Worm (Caenorhabditis elegans) whole organism, L1 larva: Measurements from ENCODE around the gene glna-2.
A peak's percentile ranks its signal among the peaks of the same experiment; 100 is the strongest.

Experiments used
- F16B12.6 ChIP-seq: fragments of 150-350 bp; optimal IDR thresholded peaks from 2 replicates; lab custom pipeline; 2014; ENCODE audit warnings: missing biosample characterization, missing genetic modification characterization
- alr-1 ChIP-seq: fragments of 200-800 bp; sonication (Bioruptor generic); optimal IDR thresholded peaks from 2 replicates; lab custom pipeline; 2018; ENCODE audit warnings: borderline replicate concordance, mild to moderate bottlenecking, missing genetic modification characterization, missing compliant biosample characterization
- blmp-1 ChIP-seq: fragments of 150-350 bp; optimal IDR thresholded peaks from 2 replicates; lab custom pipeline; 2014; ENCODE audit warnings: missing biosample characterization, missing genetic modification characterization
- ces-1 ChIP-seq: fragments of 150-350 bp; optimal IDR thresholded peaks from 2 replicates; lab custom pipeline; 2014; ENCODE audit warnings: missing biosample characterization, missing genetic modification reagents, missing genetic modification characterization
- efl-1 ChIP-seq, 4 experiments: fragments of 150-350 bp; optimal IDR thresholded peaks in 3 of 4; peaks in 1 of 4; 1 replicate in 1 of 4; 2 replicates in 3 of 4; lab custom pipeline; 2014; ENCODE audit warnings: missing biosample characterization in 2 of 4, missing genetic modification characterization in 2 of 4, missing genetic modification reagents in 2 of 4
- elt-2 ChIP-seq: sonication (generic microtip); optimal IDR thresholded peaks from 2 replicates; lab custom pipeline; 2016; ENCODE audit warnings: missing genetic modification characterization, mild to moderate bottlenecking, inconsistent platforms, missing compliant biosample characterization, missing genetic modification reagents
- fkh-10 ChIP-seq: sonication (generic microtip); optimal IDR thresholded peaks from 2 replicates; lab custom pipeline; 2017; ENCODE audit warnings: missing biosample characterization, missing genetic modification reagents, missing genetic modification characterization
- fkh-8 ChIP-seq: sonication (generic microtip); optimal IDR thresholded peaks from 2 replicates; lab custom pipeline; 2016; ENCODE audit warnings: mild to moderate bottlenecking, missing genetic modification characterization, missing compliant biosample characterization
- hpl-2 ChIP-seq: fragments of 150-350 bp; optimal IDR thresholded peaks from 2 replicates; lab custom pipeline; 2014; ENCODE audit warnings: missing biosample characterization, missing genetic modification reagents, missing genetic modification characterization
- irx-1 ChIP-seq: sonication (generic microtip); optimal IDR thresholded peaks from 2 replicates; lab custom pipeline; 2016; ENCODE audit warnings: missing genetic modification characterization, missing compliant biosample characterization
- jun-1 ChIP-seq: fragments of 150-350 bp; optimal IDR thresholded peaks from 2 replicates; lab custom pipeline; 2014; ENCODE audit warnings: missing biosample characterization, missing genetic modification reagents, missing genetic modification characterization
- lin-14 ChIP-seq: fragments of 200-800 bp; sonication (Bioruptor generic); optimal IDR thresholded peaks from 2 replicates; lab custom pipeline; 2018; ENCODE audit warnings: mild to moderate bottlenecking, missing genetic modification characterization, moderate library complexity, missing compliant biosample characterization
- lin-35 ChIP-seq, 2 experiments: fragments of 150-350 bp; optimal IDR thresholded peaks; 2 replicates each; lab custom pipeline; 2014; ENCODE audit warnings: missing biosample characterization in 2 of 2, missing genetic modification characterization in 2 of 2, missing genetic modification reagents in 2 of 2
- lin-39 ChIP-seq: fragments of 150-350 bp; optimal IDR thresholded peaks from 2 replicates; lab custom pipeline; 2014; ENCODE audit warnings: missing biosample characterization, missing genetic modification reagents, missing genetic modification characterization
- lsy-2 ChIP-seq, 2 experiments: fragments of 150-350 bp; optimal IDR thresholded peaks; 2 replicates each; lab custom pipeline; 2014; ENCODE audit warnings: missing biosample characterization in 2 of 2, missing genetic modification characterization in 2 of 2
- mab-9 ChIP-seq: fragments of 200-800 bp; sonication (Bioruptor generic); IDR thresholded peaks from 2 replicates; pipeline ENCODE4 v1.3.6; 2022; ENCODE audit warnings: missing genetic modification reagents, missing genetic modification characterization, missing compliant biosample characterization
- mef-2 ChIP-seq: fragments of 150-350 bp; optimal IDR thresholded peaks from 2 replicates; lab custom pipeline; 2014; ENCODE audit warnings: missing biosample characterization, missing genetic modification characterization
- mep-1 ChIP-seq: fragments of 150-350 bp; optimal IDR thresholded peaks from 2 replicates; lab custom pipeline; 2014; ENCODE audit warnings: missing biosample characterization, missing genetic modification characterization
- nhr-12 ChIP-seq: sonication (generic microtip); optimal IDR thresholded peaks from 2 replicates; lab custom pipeline; 2017; ENCODE audit warnings: missing biosample characterization, missing genetic modification characterization
- nhr-20 ChIP-seq: sonication (generic microtip); optimal IDR thresholded peaks from 2 replicates; lab custom pipeline; 2016; ENCODE audit warnings: mild to moderate bottlenecking, missing genetic modification characterization, missing compliant biosample characterization
- nhr-47 ChIP-seq: sonication (generic microtip); optimal IDR thresholded peaks from 2 replicates; lab custom pipeline; 2016; ENCODE audit warnings: mild to moderate bottlenecking, missing genetic modification characterization, moderate library complexity, missing compliant biosample characterization
- nhr-76 ChIP-seq: sonication (generic microtip); optimal IDR thresholded peaks from 2 replicates; lab custom pipeline; 2017; ENCODE audit warnings: missing biosample characterization, missing genetic modification characterization
- nhr-77 ChIP-seq: fragments of 150-350 bp; optimal IDR thresholded peaks from 2 replicates; lab custom pipeline; 2014; ENCODE audit warnings: missing biosample characterization, missing genetic modification characterization
- nhr-90 ChIP-seq: sonication (generic microtip); optimal IDR thresholded peaks from 2 replicates; lab custom pipeline; 2016; ENCODE audit warnings: mild to moderate bottlenecking, missing genetic modification characterization, missing compliant biosample characterization; ENCODE audit not compliant: poor library complexity
- pax-3 ChIP-seq: fragments of 200-800 bp; sonication (Bioruptor generic); optimal IDR thresholded peaks from 2 replicates; lab custom pipeline; 2018; ENCODE audit warnings: mild to moderate bottlenecking, missing genetic modification characterization, moderate library complexity, missing compliant biosample characterization
- pqm-1 ChIP-seq: sonication (generic microtip); optimal IDR thresholded peaks from 3 replicates; lab custom pipeline; 2017; ENCODE audit warnings: missing biosample characterization, missing genetic modification characterization
- skn-1 ChIP-seq: fragments of 150-350 bp; optimal IDR thresholded peaks from 2 replicates; lab custom pipeline; 2014; ENCODE audit warnings: missing biosample characterization, missing genetic modification characterization
- snpc-4 ChIP-seq: fragments of 150-350 bp; optimal IDR thresholded peaks from 2 replicates; lab custom pipeline; 2014; ENCODE audit warnings: missing biosample characterization, missing genetic modification characterization
- tbx-2 ChIP-seq: sonication (generic microtip); optimal IDR thresholded peaks from 2 replicates; lab custom pipeline; 2016; ENCODE audit warnings: missing genetic modification characterization, missing compliant biosample characterization
- tlp-1 ChIP-seq: fragments of 150-350 bp; optimal IDR thresholded peaks from 2 replicates; lab custom pipeline; 2014; ENCODE audit warnings: missing biosample characterization, missing genetic modification characterization
- unc-130 ChIP-seq: fragments of 150-350 bp; optimal IDR thresholded peaks from 2 replicates; lab custom pipeline; 2017; ENCODE audit warnings: missing biosample characterization, missing genetic modification characterization, inconsistent platforms
- unc-98 ChIP-seq: fragments of 200-800 bp; sonication (Bioruptor generic); IDR thresholded peaks from 2 replicates; pipeline ENCODE4 v1.3.6; 2022; ENCODE audit warnings: missing genetic modification characterization, missing compliant biosample characterization
- vab-15 ChIP-seq: sonication (generic microtip); optimal IDR thresholded peaks from 2 replicates; lab custom pipeline; 2017; ENCODE audit warnings: missing genotype, mild to moderate bottlenecking, missing genetic modification characterization, missing compliant biosample characterization
- xbp-1 ChIP-seq: sonication (generic microtip); optimal IDR thresholded peaks from 2 replicates; lab custom pipeline; 2016; ENCODE audit warnings: missing genetic modification characterization, missing compliant biosample characterization
- zag-1 ChIP-seq: fragments of 150-350 bp; optimal IDR thresholded peaks from 2 replicates; lab custom pipeline; 2014; ENCODE audit warnings: missing biosample characterization, missing genetic modification characterization
- zip-4 ChIP-seq: fragments of 200-800 bp; sonication (Bioruptor generic); optimal IDR thresholded peaks from 2 replicates; lab custom pipeline; 2018; ENCODE audit warnings: mild to moderate bottlenecking, missing genetic modification characterization, moderate library complexity, missing compliant biosample characterization

glna-2 gene

ce11 chrII:8034008-8034407, 25.6 kb downstream of the glna-2 start:
- TF ChIP-seq irx-1 (no peak), tlp-1 (tag; lab: Kevin White, UChicago) (no peak), mef-2 (tag; lab: Kevin White, UChicago) (no peak), mep-1 (tag; lab: Kevin White, UChicago) (peak; percentile 6), fkh-10 (GFP tag; lab: Kevin White, UChicago) (no peak), unc-130 (no peak), lsy-2 (tag; optimal IDR thresholded peaks at IDR 0.05; lab: Kevin White, UChicago) (peak in 1 of 2 experiments; percentile 8), fkh-8 (no peak), efl-1 (optimal IDR thresholded peaks at IDR 0.05; lab: Kevin White, UChicago) (no peak), efl-1 (GFP tag; optimal IDR thresholded peaks at IDR 0.05 in 1 of 2; lab: Kevin White, UChicago) (peak in 1 of 2 experiments; percentile 16), nhr-90 (tag; lab: Kevin White, UChicago) (no peak), elt-2 (tag; lab: Kevin White, UChicago) (no peak), lin-14 (GFP tag; lab: Kevin White, UChicago) (peak; percentile 51), blmp-1 (tag; lab: Kevin White, UChicago) (peak; percentile 26), lin-35 (GFP tag; optimal IDR thresholded peaks at IDR 0.05; lab: Kevin White, UChicago) (peak in 1 of 2 experiments; percentile 21), alr-1 (tag; lab: Kevin White, UChicago) (no peak), nhr-47 (tag; lab: Kevin White, UChicago) (no peak), xbp-1 (tag; lab: Kevin White, UChicago) (no peak), pax-3 (tag; lab: Kevin White, UChicago) (no peak), snpc-4 (tag; lab: Kevin White, UChicago) (no peak), vab-15 (tag; lab: Kevin White, UChicago) (no peak), unc-98 (GFP tag; lab: Robert Waterston, UW) (no peak)
- TF ChIP-seq, all 84 proteins: peak for 6

- no peak for TF ChIP-seq ces-1
- no peak for TF ChIP-seq alr-1 (tag; lab: Kevin White, UChicago)
- no peak for TF ChIP-seq pqm-1 (tag; lab: Kevin White, UChicago)
- TF ChIP-seq tbx-2 (tag; lab: Kevin White, UChicago): no peak
- no peak for TF ChIP-seq nhr-76 (tag; lab: Kevin White, UChicago)
- no peak for TF ChIP-seq hpl-2 (GFP tag; lab: Kevin White, UChicago)
- no peak for TF ChIP-seq lin-39 (tag; lab: Kevin White, UChicago)
- no peak for TF ChIP-seq mab-9
These were observed 26.2 kb downstream of the glna-2 start for ce11 chrII:8034617-8035016.

ce11 chrII:8035667-8036066, 27.2 kb downstream of the glna-2 start, which contains the start of gene sap-49:
sap-49 (minus strand) TSS chrII:8035767.
- TF ChIP-seq lsy-2 (tag; optimal IDR thresholded peaks at IDR 0.05; lab: Kevin White, UChicago) (no peak), nhr-77 (tag; lab: Kevin White, UChicago) (no peak), elt-2 (tag; lab: Kevin White, UChicago) (no peak), jun-1 (tag; lab: Kevin White, UChicago) (no peak), tlp-1 (tag; lab: Kevin White, UChicago) (no peak), zip-4 (no peak), mab-9 (no peak), fkh-8 (no peak), nhr-12 (tag; lab: Kevin White, UChicago) (no peak), nhr-20 (tag; lab: Kevin White, UChicago) (no peak), unc-98 (GFP tag; lab: Robert Waterston, UW) (no peak), skn-1 (tag; lab: Kevin White, UChicago) (no peak), ces-1 (no peak), tbx-2 (tag; lab: Kevin White, UChicago) (no peak), zag-1 (tag; lab: Kevin White, UChicago) (no peak), vab-15 (tag; lab: Kevin White, UChicago) (no peak), mep-1 (tag; lab: Kevin White, UChicago) (no peak)

- TF ChIP-seq mab-9 (no peak), F16B12.6 (tag; lab: Kevin White, UChicago) (no peak)
These were observed 28.8 kb downstream of the glna-2 start, which contains the start of gene arp-6 for ce11 chrII:8037246-8037645. arp-6 (minus strand) TSS chrII:8037346.
